Worm (Caenorhabditis elegans) whole organism, L4/young adult: ENCODE results near the gene C14E2.3.

Experiments
- W03F9.2 ChIP-seq: fragments of 150-350 bp; optimal IDR thresholded peaks from 2 replicates; lab custom pipeline; 2014; ENCODE audit warnings: missing biosample characterization, missing genetic modification characterization
- dao-5 ChIP-seq: sonication (generic microtip); optimal IDR thresholded peaks from 2 replicates; lab custom pipeline; 2016; ENCODE audit warnings: missing genotype, missing genetic modification characterization, moderate library complexity, missing compliant biosample characterization
- him-1 ChIP-seq: sonication (generic microtip); optimal IDR thresholded peaks from 2 replicates; lab custom pipeline; 2016; ENCODE audit warnings: missing genotype, missing genetic modification reagents, missing genetic modification characterization, missing compliant biosample characterization

ce11 chrX:1798543-1798942, 12.8 kb downstream of the C14E2.3 start:
- no peak for TF ChIP-seq dao-5 (tag; lab: Kevin White, UChicago)
- TF ChIP-seq W03F9.2 (tag; lab: Kevin White, UChicago) = no peak
- TF ChIP-seq him-1 (tag; lab: Kevin White, UChicago) = no peak
